Fruit fly (Drosophila melanogaster) whole organism, embryonic: ENCODE data around the gene Sgs5.

Source experiments
- Blimp-1 ChIP-seq: fragments of 200-800 bp; sonication (Bioruptor generic); optimal IDR thresholded peaks from 3 replicates; lab custom pipeline; 2018; ENCODE audit warnings: missing biosample characterization, missing genetic modification characterization, mild to moderate bottlenecking, moderate library complexity, missing genetic modification reagents
- CG10321 ChIP-seq: fragments of 200-800 bp; sonication (Bioruptor generic); IDR thresholded peaks from 2 replicates; pipeline ENCODE4 v1.3.6; 2022; ENCODE audit warnings: missing biosample characterization, missing genetic modification characterization
- CG10654 ChIP-seq: fragments of 200-800 bp; sonication (Bioruptor generic); optimal IDR thresholded peaks from 2 replicates; lab custom pipeline; 2016; ENCODE audit warnings: missing biosample characterization, missing genetic modification characterization
- CG10979 ChIP-seq: fragments of 200-800 bp; sonication (Bioruptor generic); optimal IDR thresholded peaks from 2 replicates; lab custom pipeline; 2018; ENCODE audit warnings: missing biosample characterization, mild to moderate bottlenecking, missing genetic modification characterization, moderate library complexity
- CG11456 ChIP-seq: fragments of 200-800 bp; sonication (Bioruptor generic); IDR thresholded peaks from 3 replicates; pipeline ENCODE4 v1.3.6; 2022; ENCODE audit warnings: missing biosample characterization, missing genetic modification characterization
- CG13287 ChIP-seq: fragments of 200-800 bp; sonication (Bioruptor generic); IDR thresholded peaks from 2 replicates; pipeline ENCODE4 v1.3.6; 2022; ENCODE audit warnings: missing biosample characterization, missing genetic modification characterization; ENCODE audit not compliant: partially characterized antibody
- CG14710 ChIP-seq: fragments of 200-800 bp; sonication (Bioruptor generic); optimal IDR thresholded peaks from 3 replicates; lab custom pipeline; 2019; ENCODE audit warnings: missing biosample characterization, mild to moderate bottlenecking, missing genetic modification characterization, moderate library complexity
- CG18599 ChIP-seq: fragments of 200-800 bp; sonication (Bioruptor generic); optimal IDR thresholded peaks from 3 replicates; lab custom pipeline; 2017; ENCODE audit warnings: missing biosample characterization, missing genetic modification characterization, mild to moderate bottlenecking, moderate library complexity, missing genetic modification reagents
- CG18619 ChIP-seq: fragments of 200-800 bp; sonication (Bioruptor generic); optimal IDR thresholded peaks from 3 replicates; lab custom pipeline; 2017; ENCODE audit warnings: missing biosample characterization, mild to moderate bottlenecking, missing genetic modification characterization
- CG2889 ChIP-seq: fragments of 200-800 bp; sonication (Bioruptor generic); IDR thresholded peaks from 3 replicates; pipeline ENCODE4 v1.3.6; 2022; ENCODE audit warnings: missing biosample characterization, missing genetic modification characterization
- CG3065 ChIP-seq: fragments of 200-800 bp; sonication (Bioruptor generic); optimal IDR thresholded peaks from 2 replicates; lab custom pipeline; 2016; ENCODE audit warnings: missing biosample characterization, missing genetic modification characterization
- CG32532 ChIP-seq: fragments of 200-800 bp; sonication (Bioruptor generic); IDR thresholded peaks from 2 replicates; pipeline ENCODE4 v1.3.6; 2022; ENCODE audit warnings: missing biosample characterization, missing genetic modification characterization
- CG34376 ChIP-seq: fragments of 200-800 bp; sonication (Bioruptor generic); optimal IDR thresholded peaks from 2 replicates; lab custom pipeline; 2018; ENCODE audit warnings: missing biosample characterization, mild to moderate bottlenecking, missing genetic modification characterization
- CG4360 ChIP-seq: fragments of 200-800 bp; sonication (Bioruptor generic); IDR thresholded peaks from 2 replicates; pipeline ENCODE4 v1.3.6; 2022; ENCODE audit warnings: missing biosample characterization, missing genetic modification characterization
- CG4617 ChIP-seq: fragments of 200-800 bp; sonication (Bioruptor generic); optimal IDR thresholded peaks from 3 replicates; lab custom pipeline; 2016; ENCODE audit warnings: missing biosample characterization, missing genetic modification characterization, borderline replicate concordance
- CG6254 ChIP-seq: fragments of 200-800 bp; sonication (Bioruptor generic); optimal IDR thresholded peaks from 3 replicates; lab custom pipeline; 2017; ENCODE audit warnings: mild to moderate bottlenecking, missing biosample characterization, missing genetic modification reagents, missing genetic modification characterization
- CG8944 ChIP-seq: fragments of 200-800 bp; sonication (Bioruptor generic); optimal IDR thresholded peaks from 3 replicates; lab custom pipeline; 2016; ENCODE audit warnings: missing biosample characterization, missing genetic modification characterization
- Dad ChIP-seq: fragments of 200-800 bp; sonication (Bioruptor generic); optimal IDR thresholded peaks from 3 replicates; lab custom pipeline; 2016; ENCODE audit warnings: missing biosample characterization, missing genetic modification characterization
- Dip2 ChIP-seq: fragments of 200-800 bp; sonication (Bioruptor generic); IDR thresholded peaks from 2 replicates; pipeline ENCODE4 v1.3.6; 2022; ENCODE audit warnings: missing biosample characterization, missing genetic modification characterization
- E2f2 ChIP-seq: fragments of 200-800 bp; sonication (Bioruptor generic); IDR thresholded peaks from 2 replicates; pipeline ENCODE4 v1.3.6; 2022; ENCODE audit warnings: missing biosample characterization, missing genetic modification characterization
- HLHmδ ChIP-seq: fragments of 200-800 bp; sonication (Bioruptor generic); optimal IDR thresholded peaks from 2 replicates; lab custom pipeline; 2018; ENCODE audit warnings: missing biosample characterization, mild to moderate bottlenecking, missing genetic modification characterization, moderate library complexity
- Hmr ChIP-seq: fragments of 200-800 bp; sonication (Bioruptor generic); optimal IDR thresholded peaks from 3 replicates; lab custom pipeline; 2017; ENCODE audit warnings: mild to moderate bottlenecking, missing biosample characterization, missing genetic modification reagents, missing genetic modification characterization
- MESR4 ChIP-seq: fragments of 200-800 bp; sonication (Bioruptor generic); optimal IDR thresholded peaks from 2 replicates; lab custom pipeline; 2018; ENCODE audit warnings: missing biosample characterization, mild to moderate bottlenecking, missing genetic modification characterization, moderate library complexity
- MTF-1 ChIP-seq: fragments of 200-800 bp; sonication (Bioruptor generic); optimal IDR thresholded peaks from 2 replicates; lab custom pipeline; 2018; ENCODE audit warnings: missing biosample characterization, mild to moderate bottlenecking, missing genetic modification characterization, borderline replicate concordance
- Optix ChIP-seq: fragments of 200-800 bp; sonication (Bioruptor generic); IDR thresholded peaks from 3 replicates; pipeline ENCODE4 v1.3.6; 2022; ENCODE audit warnings: missing biosample characterization, missing genetic modification characterization
- Scr ChIP-seq: fragments of 200-800 bp; sonication (Bioruptor generic); IDR thresholded peaks from 2 replicates; pipeline ENCODE4 v1.3.6; 2022; ENCODE audit warnings: missing biosample characterization, missing genetic modification characterization; ENCODE audit not compliant: partially characterized antibody
- Sin3A ChIP-seq: fragments of >200 bp; optimal IDR thresholded peaks from 2 replicates; lab custom pipeline; 2018
- TFAM ChIP-seq: fragments of 200-800 bp; sonication (Bioruptor generic); optimal IDR thresholded peaks from 2 replicates; lab custom pipeline; 2017; ENCODE audit warnings: missing biosample characterization, missing genetic modification characterization, inconsistent platforms
- Tbp ChIP-seq: fragments of >200 bp; optimal IDR thresholded peaks from 2 replicates; lab custom pipeline; 2018; ENCODE audit warnings: missing biosample characterization, missing genetic modification characterization
- bsh ChIP-seq, 2 experiments: fragments of 200-800 bp; sonication (Bioruptor generic); optimal IDR thresholded peaks; 2 replicates each; lab custom pipeline; 2017 to 2018; ENCODE audit warnings: mild to moderate bottlenecking in 2 of 2, missing biosample characterization in 2 of 2, missing genetic modification characterization in 2 of 2, moderate library complexity in 1 of 2
- cg ChIP-seq: fragments of 200-800 bp; sonication (Bioruptor generic); optimal IDR thresholded peaks from 3 replicates; lab custom pipeline; 2019; ENCODE audit warnings: missing biosample characterization, mild to moderate bottlenecking, missing genetic modification characterization, moderate library complexity
- ewg ChIP-seq: fragments of 200-800 bp; sonication (Bioruptor generic); optimal IDR thresholded peaks from 3 replicates; lab custom pipeline; 2017; ENCODE audit warnings: mild to moderate bottlenecking, missing biosample characterization, missing genetic modification reagents, missing genetic modification characterization
- gce ChIP-seq: fragments of 200-800 bp; sonication (Bioruptor generic); IDR thresholded peaks from 3 replicates; pipeline ENCODE4 v1.3.6; 2022; ENCODE audit warnings: missing biosample characterization, missing genetic modification characterization
- gem ChIP-seq: fragments of 200-800 bp; sonication (Bioruptor generic); optimal IDR thresholded peaks from 2 replicates; lab custom pipeline; 2019; ENCODE audit warnings: missing biosample characterization, mild to moderate bottlenecking, missing genetic modification characterization, moderate library complexity
- grn ChIP-seq: fragments of 200-800 bp; sonication (Bioruptor generic); optimal IDR thresholded peaks from 3 replicates; lab custom pipeline; 2017; ENCODE audit warnings: missing biosample characterization, missing genetic modification characterization
- h ChIP-seq: fragments of >200 bp; optimal IDR thresholded peaks from 2 replicates; lab custom pipeline; 2017
- insv ChIP-seq, 2 experiments: fragments of 200-800 bp; sonication (Bioruptor generic); optimal IDR thresholded peaks; 3 replicates each; lab custom pipeline; 2016 to 2018; ENCODE audit warnings: missing biosample characterization in 2 of 2, missing genetic modification characterization in 2 of 2
- kah ChIP-seq: fragments of 200-800 bp; sonication (Bioruptor generic); optimal IDR thresholded peaks from 2 replicates; lab custom pipeline; 2018; ENCODE audit warnings: missing biosample characterization, mild to moderate bottlenecking, missing genetic modification characterization
- ken ChIP-seq: fragments of 200-800 bp; sonication (Bioruptor generic); IDR thresholded peaks from 3 replicates; pipeline ENCODE4 v1.3.6; 2022; ENCODE audit warnings: missing biosample characterization, missing genetic modification characterization
- lola ChIP-seq, 3 experiments: fragments of >200 bp in 2 of 3; fragments of 200-800 bp in 1 of 3; sonication (Bioruptor generic) in 1 of 3; optimal IDR thresholded peaks; 2 replicates each; lab custom pipeline; 2017 to 2019; ENCODE audit warnings: missing biosample characterization in 3 of 3, missing genetic modification characterization in 3 of 3, mild to moderate bottlenecking in 1 of 3, moderate library complexity in 1 of 3
- run ChIP-seq: fragments of 200-800 bp; sonication (Bioruptor generic); optimal IDR thresholded peaks from 3 replicates; lab custom pipeline; 2018; ENCODE audit warnings: missing biosample characterization, mild to moderate bottlenecking, missing genetic modification characterization
- sc ChIP-seq, 3 experiments: fragments of >200 bp in 2 of 3; fragments of 200-800 bp in 1 of 3; sonication (Bioruptor generic) in 1 of 3; optimal IDR thresholded peaks; 2 replicates in 2 of 3; 3 replicates in 1 of 3; lab custom pipeline; 2017; ENCODE audit warnings: mild to moderate bottlenecking in 1 of 3, missing biosample characterization in 1 of 3, missing genetic modification characterization in 1 of 3, missing genetic modification reagents in 1 of 3
- scrt ChIP-seq: fragments of 200-800 bp; sonication (Bioruptor generic); optimal IDR thresholded peaks from 2 replicates; lab custom pipeline; 2018; ENCODE audit warnings: missing biosample characterization, mild to moderate bottlenecking, missing genetic modification characterization, moderate library complexity
- sens ChIP-seq: fragments of 200-800 bp; sonication (Bioruptor generic); peaks from one replicate; lab custom pipeline; 2016; ENCODE audit warnings: missing biosample characterization, missing genetic modification characterization
- sqz ChIP-seq: fragments of 200-800 bp; sonication (Bioruptor generic); optimal IDR thresholded peaks from 3 replicates; lab custom pipeline; 2018; ENCODE audit warnings: missing biosample characterization, mild to moderate bottlenecking, missing genetic modification characterization
- sr ChIP-seq: fragments of 200-800 bp; sonication (Bioruptor generic); IDR thresholded peaks from 3 replicates; pipeline ENCODE4 v1.3.6; 2022; ENCODE audit warnings: missing biosample characterization, missing genetic modification characterization
- zen2 ChIP-seq: fragments of 200-800 bp; sonication (Bioruptor generic); IDR thresholded peaks from 3 replicates; pipeline ENCODE4 v1.3.6; 2022; ENCODE audit warnings: missing biosample characterization, missing genetic modification characterization; ENCODE audit not compliant: partially characterized antibody
- zfh1 ChIP-seq: fragments of 200-800 bp; sonication (Bioruptor generic); IDR thresholded peaks from 3 replicates; pipeline ENCODE4 v1.3.6; 2022; ENCODE audit warnings: missing biosample characterization, missing genetic modification characterization

The Sgs5 gene

DNA sequence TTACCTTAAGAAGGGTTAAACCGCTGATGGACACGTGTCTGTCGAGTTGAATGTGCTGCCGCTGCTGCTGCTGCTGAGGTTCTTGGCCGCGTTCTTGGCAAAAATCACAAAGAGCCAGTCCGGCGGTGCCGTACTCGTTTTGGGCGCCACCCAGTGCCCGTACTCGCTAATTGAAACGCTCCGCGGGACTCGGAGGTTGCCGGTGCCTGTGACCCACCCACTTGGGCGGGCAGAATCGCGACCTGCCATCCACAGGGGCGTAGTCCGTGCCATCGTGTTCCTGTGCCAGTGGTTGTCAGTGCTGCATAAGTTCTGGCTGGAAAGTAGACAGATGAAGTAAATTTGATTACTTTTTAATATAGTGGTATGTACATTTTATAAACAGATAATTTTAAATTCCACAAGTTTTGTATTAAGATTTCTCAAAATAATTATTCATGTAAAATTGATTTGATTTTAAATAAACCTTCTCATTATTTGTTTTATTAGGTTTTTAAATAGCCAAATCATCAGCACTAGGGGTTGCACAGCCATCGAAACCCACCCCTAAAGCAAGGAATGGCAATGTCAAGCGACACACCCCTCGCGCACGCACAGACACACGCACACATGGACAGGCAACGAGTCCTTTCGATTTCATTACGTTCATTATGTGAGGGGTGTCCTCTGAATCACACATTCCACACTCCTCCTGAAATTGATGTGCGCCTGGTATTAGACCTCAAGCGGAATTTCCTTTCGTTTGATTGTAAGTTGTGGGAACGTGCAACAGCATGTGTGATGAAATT lies 9.9 kb downstream of the Sgs5 start (continued):
- TF ChIP-seq CG10979 (tag; lab: Kevin White, UChicago): peak; percentile 30
- no peak for TF ChIP-seq MTF-1 (GFP tag; lab: Kevin White, UChicago)
- TF ChIP-seq Tbp (GFP tag; lab: Kevin White, UChicago): peak; percentile 38
- TF ChIP-seq bsh (GFP tag; optimal IDR thresholded peaks at IDR 0.05; lab: Kevin White, UChicago): no peak
- peak; percentile 16 for TF ChIP-seq CG34376 (GFP tag; lab: Kevin White, UChicago)
- peak; percentile 50 for TF ChIP-seq Hmr
- TF ChIP-seq Optix (GFP tag; lab: Robert Waterston, UW): no peak
- peak; percentile 78 for TF ChIP-seq sens (GFP tag; lab: Kevin White, UChicago)
- TF ChIP-seq zen2: 0 out of 3 replicates have a peak, but pooled peaks have one; percentile 19
- TF ChIP-seq Blimp-1: peak; percentile 74
- peak; percentile 11 for TF ChIP-seq CG6254 (GFP tag; lab: Kevin White, UChicago)
- no peak for TF ChIP-seq TFAM (GFP tag; lab: Kevin White, UChicago)
- peak; percentile 73 for TF ChIP-seq kah
- peak; percentile 12 for TF ChIP-seq scrt
- peak; percentile 75 for TF ChIP-seq HLHmδ (GFP tag; lab: Kevin White, UChicago)
- TF ChIP-seq CG32532 (GFP tag; lab: Robert Waterston, UW): 0 out of 2 replicates have a peak, but pooled peaks have one; percentile 15
- TF ChIP-seq E2f2 (GFP tag; lab: Robert Waterston, UW): no peak
- peak; percentile 41 for TF ChIP-seq CG18599 (GFP tag; lab: Kevin White, UChicago)
- peak; percentile 44 for TF ChIP-seq gem (tag; lab: Kevin White, UChicago)
- peak in 1 of 2 experiments; percentile 22 for TF ChIP-seq insv (GFP tag; optimal IDR thresholded peaks at IDR 0.05; lab: Kevin White, UChicago)
- peak; percentile 60 for TF ChIP-seq cg
- TF ChIP-seq Dip2 (GFP tag; lab: Robert Waterston, UW): no peak
- TF ChIP-seq CG2889 (GFP tag; lab: Robert Waterston, UW): no peak
- peak in 1 of 3 experiments; percentile 42 for TF ChIP-seq lola (GFP tag; optimal IDR thresholded peaks at IDR 0.05; lab: Kevin White, UChicago)

DNA sequence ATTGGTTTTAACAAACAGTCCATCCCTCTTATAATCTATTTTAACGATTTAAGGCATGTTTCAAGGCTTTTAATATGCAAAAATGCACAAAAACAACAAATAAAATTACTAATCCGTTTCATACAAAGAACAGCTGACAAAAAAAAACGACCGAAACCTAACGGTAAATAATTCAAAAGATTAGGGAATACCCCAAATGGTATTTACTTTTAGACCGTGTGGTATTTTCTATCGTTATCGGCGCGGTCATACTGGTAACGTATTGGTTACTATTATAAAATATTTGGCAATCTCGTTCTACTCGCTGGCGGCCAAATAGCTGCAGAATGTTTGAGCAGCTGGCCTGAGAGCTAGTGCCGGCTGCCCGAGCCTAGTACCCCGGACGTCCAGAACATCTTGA lies 10.7 kb downstream of the Sgs5 start, which contains the start of gene sll:
TSS of gene sll (plus strand) at position 235 of the 400 bp plus-strand sequence.
- peak; percentile 51 for TF ChIP-seq MESR4 (GFP tag; lab: Kevin White, UChicago)
- peak in 1 of 3 experiments; percentile 1 for TF ChIP-seq lola (GFP tag; optimal IDR thresholded peaks at IDR 0.05; lab: Kevin White, UChicago)
- TF ChIP-seq sr (GFP tag; lab: Robert Waterston, UW): no peak
- no peak; the same call in 1 of the 2 replicates for TF ChIP-seq Scr (GFP tag; lab: Robert Waterston, UW)
- no peak for TF ChIP-seq CG11456 (GFP tag; lab: Robert Waterston, UW)
- no peak for TF ChIP-seq CG8944 (GFP tag; lab: Kevin White, UChicago)
- TF ChIP-seq sc (optimal IDR thresholded peaks at IDR 0.05; lab: Kevin White, UChicago): no peak
- TF ChIP-seq sc (GFP tag; optimal IDR thresholded peaks at IDR 0.05; lab: Kevin White, UChicago): no peak
- TF ChIP-seq h (lab: Kevin White, UChicago): no peak
- TF ChIP-seq CG3065 (GFP tag; lab: Kevin White, UChicago): no peak
- no peak for TF ChIP-seq Dad
- TF ChIP-seq Sin3A (lab: Kevin White, UChicago): no peak
- TF ChIP-seq CG4360: no peak
- peak; percentile 28; the same call in 1 of the 2 replicates for TF ChIP-seq CG13287 (GFP tag; lab: Robert Waterston, UW)
- TF ChIP-seq ken: no peak
- TF ChIP-seq CG18619 (GFP tag; lab: Kevin White, UChicago): no peak
- TF ChIP-seq gce (GFP tag; lab: Robert Waterston, UW): no peak
- no peak for TF ChIP-seq run
- no peak for TF ChIP-seq CG10321 (GFP tag; lab: Robert Waterston, UW)
- TF ChIP-seq CG4617 (GFP tag; lab: Kevin White, UChicago): peak; percentile 39
- no peak for TF ChIP-seq ewg (GFP tag; lab: Kevin White, UChicago)
- TF ChIP-seq zfh1 (GFP tag; lab: Robert Waterston, UW): no peak
- peak; percentile 15 for TF ChIP-seq CG14710 (tag; lab: Kevin White, UChicago)
- no peak for TF ChIP-seq grn (GFP tag; lab: Kevin White, UChicago)
- no peak for TF ChIP-seq CG10654 (GFP tag; lab: Kevin White, UChicago)
- TF ChIP-seq sqz (GFP tag; lab: Kevin White, UChicago): peak; percentile 68
